Worm (Caenorhabditis elegans) whole organism, L2 larva: ENCODE data around the gene fbxc-18.

Source experiments
- ZK546.5 ChIP-seq: sonication (generic microtip); optimal IDR thresholded peaks from 2 replicates; lab custom pipeline; 2017; ENCODE audit warnings: missing biosample characterization, missing genetic modification characterization
- ama-1 ChIP-seq: fragments of 150-350 bp; optimal IDR thresholded peaks from 2 replicates; lab custom pipeline; 2018; ENCODE audit warnings: inconsistent platforms
- crh-2 ChIP-seq: sonication (generic microtip); optimal IDR thresholded peaks from 2 replicates; lab custom pipeline; 2017; ENCODE audit warnings: missing biosample characterization, missing genetic modification characterization
- elt-3 ChIP-seq: sonication (generic microtip); optimal IDR thresholded peaks from 2 replicates; lab custom pipeline; 2017; ENCODE audit warnings: missing biosample characterization, missing genetic modification characterization
- fos-1 ChIP-seq: fragments of 150-350 bp; optimal IDR thresholded peaks from 2 replicates; lab custom pipeline; 2014; ENCODE audit warnings: missing biosample characterization, missing genetic modification characterization
- lin-39 ChIP-seq: fragments of 150-350 bp; optimal IDR thresholded peaks from 2 replicates; lab custom pipeline; 2014; ENCODE audit warnings: missing biosample characterization, missing genetic modification reagents, missing genetic modification characterization
- mab-5 ChIP-seq: fragments of 150-350 bp; optimal IDR thresholded peaks from 2 replicates; lab custom pipeline; 2014; ENCODE audit warnings: missing biosample characterization, missing genetic modification characterization
- nhr-11 ChIP-seq: fragments of 150-350 bp; optimal IDR thresholded peaks from 2 replicates; lab custom pipeline; 2014; ENCODE audit warnings: missing biosample characterization, missing genetic modification characterization
- nhr-25 ChIP-seq: fragments of 150-350 bp; sonication (generic microtip); optimal IDR thresholded peaks from 3 replicates; lab custom pipeline; 2014; ENCODE audit warnings: missing biosample characterization, missing genetic modification characterization
- nhr-77 ChIP-seq: fragments of 150-350 bp; optimal IDR thresholded peaks from 2 replicates; lab custom pipeline; 2014; ENCODE audit warnings: missing biosample characterization, missing genetic modification characterization
- snpc-4 ChIP-seq: fragments of 150-350 bp; optimal IDR thresholded peaks from 2 replicates; lab custom pipeline; 2014; ENCODE audit warnings: missing biosample characterization, missing genetic modification characterization
- unc-62 ChIP-seq: fragments of 150-350 bp; optimal IDR thresholded peaks from 2 replicates; lab custom pipeline; 2014; ENCODE audit warnings: missing biosample characterization, missing genetic modification reagents, missing genetic modification characterization

DNA sequence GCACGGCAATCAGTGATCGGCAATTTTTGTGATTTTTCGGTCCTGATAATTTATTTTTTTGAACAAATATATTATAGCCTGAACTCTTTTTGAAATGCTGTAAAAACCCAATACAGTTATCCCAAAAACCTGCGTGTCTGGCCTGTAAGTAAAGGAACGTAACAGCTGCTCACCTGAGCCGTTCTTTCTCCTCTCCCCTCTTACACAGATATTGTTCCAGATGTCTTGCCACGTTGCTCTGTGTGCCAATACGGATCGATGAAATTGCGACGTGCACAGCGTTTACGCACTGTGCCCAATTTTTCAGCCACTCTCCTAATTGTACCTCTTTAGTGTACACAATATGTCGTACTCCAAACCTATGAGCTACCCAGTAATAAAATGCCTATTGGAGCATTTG is 8.2 kb downstream of the fbxc-18 start, which contains the start of gene sdz-4:
- TF ChIP-seq nhr-11 (tag; lab: Kevin White, UChicago) (no peak), mab-5 (tag; lab: Kevin White, UChicago) (no peak), snpc-4 (tag; lab: Kevin White, UChicago) (no peak), ama-1 (lab: Kevin White, UChicago) (no peak), fos-1 (tag; lab: Kevin White, UChicago) (no peak), crh-2 (tag; lab: Kevin White, UChicago) (no peak), nhr-77 (no peak), unc-62 (GFP tag; lab: Kevin White, UChicago) (no peak), elt-3 (tag; lab: Kevin White, UChicago) (no peak), nhr-25 (tag; lab: Kevin White, UChicago) (no peak), lin-39 (tag; lab: Kevin White, UChicago) (no peak), ZK546.5 (tag; lab: Kevin White, UChicago) (no peak)
